Worm (Caenorhabditis elegans) whole organism, L1 larva: Measurements from ENCODE around the gene Y66D12A.6.

Experiments
- C16A3.4 ChIP-seq: fragments of 150-350 bp; optimal IDR thresholded peaks from 2 replicates; lab custom pipeline; 2014; ENCODE audit warnings: missing biosample characterization, missing genetic modification characterization
- Y116A8C.19 ChIP-seq: sonication (generic microtip); optimal IDR thresholded peaks from 2 replicates; lab custom pipeline; 2016; ENCODE audit warnings: missing compliant biosample characterization, missing genetic modification characterization, borderline replicate concordance
- alr-1 ChIP-seq: fragments of 200-800 bp; sonication (Bioruptor generic); optimal IDR thresholded peaks from 2 replicates; lab custom pipeline; 2018; ENCODE audit warnings: borderline replicate concordance, mild to moderate bottlenecking, missing genetic modification characterization, missing compliant biosample characterization
- aly-2 ChIP-seq: fragments of 150-350 bp; optimal IDR thresholded peaks from 2 replicates; lab custom pipeline; 2014; ENCODE audit warnings: missing biosample characterization, missing genetic modification characterization
- ceh-63 ChIP-seq: fragments of 200-800 bp; sonication (Bioruptor generic); optimal IDR thresholded peaks from 2 replicates; lab custom pipeline; 2018; ENCODE audit warnings: mild to moderate bottlenecking, missing genetic modification characterization, missing compliant biosample characterization
- ces-1 ChIP-seq: fragments of 150-350 bp; optimal IDR thresholded peaks from 2 replicates; lab custom pipeline; 2014; ENCODE audit warnings: missing biosample characterization, missing genetic modification reagents, missing genetic modification characterization
- dsc-1 ChIP-seq: sonication (generic microtip); optimal IDR thresholded peaks from 2 replicates; lab custom pipeline; 2016; ENCODE audit warnings: mild to moderate bottlenecking, missing genetic modification characterization, missing compliant biosample characterization
- efl-1 ChIP-seq, 4 experiments: fragments of 150-350 bp; optimal IDR thresholded peaks in 3 of 4; peaks in 1 of 4; 1 replicate in 1 of 4; 2 replicates in 3 of 4; lab custom pipeline; 2014; ENCODE audit warnings: missing biosample characterization in 2 of 4, missing genetic modification characterization in 2 of 4, missing genetic modification reagents in 2 of 4
- egl-13 ChIP-seq: sonication (generic microtip); optimal IDR thresholded peaks from 2 replicates; lab custom pipeline; 2016; ENCODE audit warnings: missing genotype, missing genetic modification reagents, missing genetic modification characterization, missing compliant biosample characterization
- hlh-17 ChIP-seq: fragments of 200-800 bp; sonication (Bioruptor generic); optimal IDR thresholded peaks from 2 replicates; lab custom pipeline; 2018; ENCODE audit warnings: missing genetic modification characterization, mild to moderate bottlenecking, missing compliant biosample characterization, moderate library complexity, borderline replicate concordance
- hpl-2 ChIP-seq: fragments of 150-350 bp; optimal IDR thresholded peaks from 2 replicates; lab custom pipeline; 2014; ENCODE audit warnings: missing biosample characterization, missing genetic modification reagents, missing genetic modification characterization
- lin-13 ChIP-seq: fragments of 150-350 bp; optimal IDR thresholded peaks from 2 replicates; lab custom pipeline; 2014; ENCODE audit warnings: missing biosample characterization, missing genetic modification reagents, missing genetic modification characterization
- lin-14 ChIP-seq: fragments of 200-800 bp; sonication (Bioruptor generic); optimal IDR thresholded peaks from 2 replicates; lab custom pipeline; 2018; ENCODE audit warnings: mild to moderate bottlenecking, missing genetic modification characterization, moderate library complexity, missing compliant biosample characterization
- lin-35 ChIP-seq, 2 experiments: fragments of 150-350 bp; optimal IDR thresholded peaks; 2 replicates each; lab custom pipeline; 2014; ENCODE audit warnings: missing biosample characterization in 2 of 2, missing genetic modification characterization in 2 of 2, missing genetic modification reagents in 2 of 2
- mab-9 ChIP-seq: fragments of 200-800 bp; sonication (Bioruptor generic); IDR thresholded peaks from 2 replicates; pipeline ENCODE4 v1.3.6; 2022; ENCODE audit warnings: missing genetic modification reagents, missing genetic modification characterization, missing compliant biosample characterization
- mdl-1 ChIP-seq, 2 experiments: fragments of 150-350 bp; optimal IDR thresholded peaks; 2 replicates each; lab custom pipeline; 2014 to 2017; ENCODE audit warnings: missing biosample characterization in 2 of 2, missing genetic modification characterization in 2 of 2, inconsistent platforms in 1 of 2
- mef-2 ChIP-seq: fragments of 150-350 bp; optimal IDR thresholded peaks from 2 replicates; lab custom pipeline; 2014; ENCODE audit warnings: missing biosample characterization, missing genetic modification characterization
- nhr-19 ChIP-seq: fragments of 200-800 bp; sonication (Bioruptor generic); conservative IDR thresholded peaks from 2 replicates; pipeline ENCODE4 v1.3.6; 2022; ENCODE audit warnings: missing genetic modification characterization, missing compliant biosample characterization
- nhr-237 ChIP-seq: fragments of 150-350 bp; optimal IDR thresholded peaks from 2 replicates; lab custom pipeline; 2014; ENCODE audit warnings: missing biosample characterization, missing genetic modification characterization
- nhr-28 ChIP-seq: fragments of 150-350 bp; optimal IDR thresholded peaks from 2 replicates; lab custom pipeline; 2014; ENCODE audit warnings: missing biosample characterization, missing genetic modification characterization
- nhr-84 ChIP-seq: sonication (generic microtip); optimal IDR thresholded peaks from 2 replicates; lab custom pipeline; 2017; ENCODE audit warnings: missing biosample characterization, missing genetic modification characterization
- nhr-90 ChIP-seq: sonication (generic microtip); optimal IDR thresholded peaks from 2 replicates; lab custom pipeline; 2016; ENCODE audit warnings: mild to moderate bottlenecking, missing genetic modification characterization, missing compliant biosample characterization; ENCODE audit not compliant: poor library complexity
- rnt-1 ChIP-seq: sonication (generic microtip); optimal IDR thresholded peaks from 2 replicates; lab custom pipeline; 2016; ENCODE audit warnings: mild to moderate bottlenecking, missing genetic modification characterization, moderate library complexity, missing compliant biosample characterization
- tbx-2 ChIP-seq: sonication (generic microtip); optimal IDR thresholded peaks from 2 replicates; lab custom pipeline; 2016; ENCODE audit warnings: missing genetic modification characterization, missing compliant biosample characterization
- unc-130 ChIP-seq: fragments of 150-350 bp; optimal IDR thresholded peaks from 2 replicates; lab custom pipeline; 2017; ENCODE audit warnings: missing biosample characterization, missing genetic modification characterization, inconsistent platforms

The Y66D12A.6 gene

DNA sequence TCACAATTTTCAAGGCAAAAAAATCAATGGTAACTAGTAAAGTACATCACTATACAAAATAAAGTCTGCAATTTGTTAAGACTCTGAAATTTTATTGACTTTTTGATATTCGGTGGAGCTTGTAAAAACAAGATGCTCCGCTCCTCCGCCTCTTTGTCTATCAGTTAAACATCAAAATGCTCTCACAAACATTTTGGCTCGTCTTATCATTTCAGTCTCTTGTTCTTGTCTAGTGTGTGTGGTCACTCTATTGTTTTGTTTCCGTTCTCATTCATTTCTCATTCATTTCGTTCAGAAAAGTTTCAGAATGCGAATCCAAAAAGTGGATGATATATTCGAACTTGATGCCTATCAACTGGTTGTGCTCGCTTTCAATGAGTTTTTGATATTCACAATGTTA, 33.1 kb downstream of the Y66D12A.6 start, which contains the start of gene Y66D12A.13:
TSS of gene Y66D12A.13 (plus strand) at position 301 of the 400 bp plus-strand sequence.
- TF ChIP-seq efl-1 (optimal IDR thresholded peaks at IDR 0.05; lab: Kevin White, UChicago) (no peak), efl-1 (GFP tag; optimal IDR thresholded peaks at IDR 0.05 in 1 of 2; lab: Kevin White, UChicago) (peak in 1 of 2 experiments; percentile 71), unc-130 (tag; lab: Kevin White, UChicago) (no peak)

DNA sequence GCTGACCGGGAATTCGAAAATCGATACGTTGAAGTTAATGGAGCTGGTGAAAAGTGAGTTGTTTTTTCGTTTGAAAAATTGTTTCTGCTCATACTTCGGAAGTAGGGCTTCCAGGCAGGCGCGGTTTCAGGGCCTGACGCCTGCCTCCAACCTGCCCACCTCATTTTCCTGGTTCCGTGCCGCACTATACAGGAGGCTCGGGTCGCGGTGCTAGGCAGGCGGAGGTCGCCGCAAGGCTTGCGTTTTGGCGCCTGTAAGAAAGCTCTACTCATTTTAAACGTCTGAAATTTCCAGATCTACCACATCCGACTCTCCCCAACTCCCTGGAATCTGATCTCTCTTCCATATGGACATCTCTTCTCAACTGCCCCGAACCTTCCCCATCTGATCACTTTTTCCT, 36.3 kb downstream of the Y66D12A.6 start:
- TF ChIP-seq lin-13 (GFP tag; lab: Kevin White, UChicago), result no peak
- no peak for TF ChIP-seq lin-35 (GFP tag; optimal IDR thresholded peaks at IDR 0.05; lab: Kevin White, UChicago)
- TF ChIP-seq nhr-237 (tag; lab: Kevin White, UChicago), result no peak
- no peak for TF ChIP-seq alr-1
- TF ChIP-seq egl-13, result no peak
- no peak for TF ChIP-seq nhr-84
- TF ChIP-seq ces-1 (GFP tag; lab: Kevin White, UChicago), result no peak
- no peak for TF ChIP-seq nhr-19
- no peak for TF ChIP-seq hpl-2 (GFP tag; lab: Kevin White, UChicago)
- no peak for TF ChIP-seq tbx-2
- no peak for TF ChIP-seq dsc-1
- TF ChIP-seq, all 84 proteins: peak for 0

DNA sequence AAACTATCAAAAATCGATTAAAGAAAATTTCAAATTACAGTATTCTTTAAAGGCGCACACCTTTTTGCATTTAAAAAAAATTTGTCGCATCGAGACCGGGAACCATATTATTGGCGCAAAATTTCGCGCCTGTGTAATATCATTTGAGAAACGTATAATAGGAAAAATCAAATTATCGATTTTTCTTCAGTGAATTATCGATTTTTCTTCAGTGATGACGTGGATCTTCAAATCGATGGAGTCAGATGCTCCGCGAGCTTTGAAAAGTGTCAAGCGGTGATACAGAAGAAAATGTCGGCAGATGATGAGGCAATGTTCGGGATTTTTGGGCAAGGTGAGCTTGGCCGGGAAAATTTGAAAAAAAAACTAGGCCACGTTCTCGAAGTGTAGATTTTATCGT, 45.7 kb downstream of the Y66D12A.6 start:
- TF ChIP-seq mef-2 (tag; lab: Kevin White, UChicago), result no peak
- TF ChIP-seq aly-2 (tag; lab: Kevin White, UChicago), result no peak
- TF ChIP-seq tbx-2, result no peak
- TF ChIP-seq Y116A8C.19 (tag; lab: Kevin White, UChicago), result no peak
- no peak for TF ChIP-seq lin-14
- no peak for TF ChIP-seq hlh-17 (GFP tag; lab: Kevin White, UChicago)
- no peak for TF ChIP-seq lin-35 (GFP tag; optimal IDR thresholded peaks at IDR 0.05; lab: Kevin White, UChicago)
- TF ChIP-seq nhr-90 (tag; lab: Kevin White, UChicago), result no peak
- no peak for TF ChIP-seq alr-1
- TF ChIP-seq, all 84 proteins: peak for 0

DNA sequence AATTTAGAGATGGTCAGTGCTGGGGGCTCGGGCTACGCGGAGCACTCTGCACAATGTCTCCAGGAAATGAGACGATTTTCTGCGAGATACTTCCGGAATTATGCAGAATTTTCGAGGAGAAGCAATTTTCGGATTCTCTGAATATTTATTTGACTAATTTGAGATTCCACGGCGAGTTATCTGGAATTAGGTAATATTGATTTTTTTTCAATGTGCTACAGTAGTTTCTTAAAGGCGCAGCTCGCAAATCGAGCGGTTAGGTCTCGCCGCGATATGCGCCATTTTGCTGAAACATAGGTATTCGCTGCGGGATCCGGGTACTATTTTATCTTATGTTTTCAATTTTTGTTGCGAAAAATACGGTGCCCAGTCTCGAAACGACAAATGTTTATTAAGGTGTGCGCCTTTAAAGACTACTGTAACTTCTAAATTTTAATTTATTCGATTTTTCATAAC, 46.5 kb downstream of the Y66D12A.6 start, which contains the start of gene nrps-1:
TSS of gene nrps-1 (plus strand) at position 51 of the 456 bp plus-strand sequence.
- TF ChIP-seq unc-130 (tag; lab: Kevin White, UChicago) (no peak), ceh-63 (GFP tag; lab: Kevin White, UChicago) (no peak), mab-9 (GFP tag; lab: Robert Waterston, UW) (no peak), mdl-1 (tag; optimal IDR thresholded peaks at IDR 0.05; lab: Kevin White, UChicago) (no peak), nhr-237 (tag; lab: Kevin White, UChicago) (no peak), alr-1 (no peak), nhr-28 (tag; lab: Kevin White, UChicago) (no peak), rnt-1 (tag; lab: Kevin White, UChicago) (no peak), C16A3.4 (tag; lab: Kevin White, UChicago) (no peak), nhr-90 (tag; lab: Kevin White, UChicago) (no peak)
